Worm (Caenorhabditis elegans) whole organism, L2 larva: ENCODE data around the gene exc-1.
A peak's percentile ranks its signal among the peaks of the same experiment; 100 is the strongest.

Experiments
- ama-1 ChIP-seq: fragments of 150-350 bp; optimal IDR thresholded peaks from 2 replicates; lab custom pipeline; 2018; ENCODE audit warnings: inconsistent platforms
- ceh-16 ChIP-seq: fragments of 150-350 bp; optimal IDR thresholded peaks from 2 replicates; lab custom pipeline; 2014; ENCODE audit warnings: missing biosample characterization, missing genetic modification characterization
- dmd-4 ChIP-seq: sonication (generic microtip); optimal IDR thresholded peaks from 2 replicates; lab custom pipeline; 2017; ENCODE audit warnings: missing biosample characterization, missing genetic modification characterization
- elt-1 ChIP-seq: fragments of 150-350 bp; optimal IDR thresholded peaks from 2 replicates; lab custom pipeline; 2014; ENCODE audit warnings: missing biosample characterization, missing genetic modification characterization
- lin-13 ChIP-seq: fragments of 150-350 bp; optimal IDR thresholded peaks from 2 replicates; lab custom pipeline; 2014; ENCODE audit warnings: missing biosample characterization, missing genetic modification reagents, missing genetic modification characterization
- lin-39 ChIP-seq: fragments of 150-350 bp; optimal IDR thresholded peaks from 2 replicates; lab custom pipeline; 2014; ENCODE audit warnings: missing biosample characterization, missing genetic modification reagents, missing genetic modification characterization
- lsy-2 ChIP-seq, 2 experiments: fragments of 150-350 bp in 1 of 2; sonication (generic microtip) in 1 of 2; optimal IDR thresholded peaks; 2 replicates each; lab custom pipeline; 2014 to 2017; ENCODE audit warnings: missing biosample characterization in 2 of 2, missing genetic modification characterization in 2 of 2
- mab-5 ChIP-seq: fragments of 150-350 bp; optimal IDR thresholded peaks from 2 replicates; lab custom pipeline; 2014; ENCODE audit warnings: missing biosample characterization, missing genetic modification characterization
- nhr-77 ChIP-seq: fragments of 150-350 bp; optimal IDR thresholded peaks from 2 replicates; lab custom pipeline; 2014; ENCODE audit warnings: missing biosample characterization, missing genetic modification characterization
- zag-1 ChIP-seq: fragments of 150-350 bp; optimal IDR thresholded peaks from 2 replicates; lab custom pipeline; 2014; ENCODE audit warnings: missing biosample characterization, missing genetic modification characterization
- ztf-11 ChIP-seq: sonication (generic microtip); optimal IDR thresholded peaks from 2 replicates; lab custom pipeline; 2017; ENCODE audit warnings: missing biosample characterization, missing genetic modification characterization

DNA sequence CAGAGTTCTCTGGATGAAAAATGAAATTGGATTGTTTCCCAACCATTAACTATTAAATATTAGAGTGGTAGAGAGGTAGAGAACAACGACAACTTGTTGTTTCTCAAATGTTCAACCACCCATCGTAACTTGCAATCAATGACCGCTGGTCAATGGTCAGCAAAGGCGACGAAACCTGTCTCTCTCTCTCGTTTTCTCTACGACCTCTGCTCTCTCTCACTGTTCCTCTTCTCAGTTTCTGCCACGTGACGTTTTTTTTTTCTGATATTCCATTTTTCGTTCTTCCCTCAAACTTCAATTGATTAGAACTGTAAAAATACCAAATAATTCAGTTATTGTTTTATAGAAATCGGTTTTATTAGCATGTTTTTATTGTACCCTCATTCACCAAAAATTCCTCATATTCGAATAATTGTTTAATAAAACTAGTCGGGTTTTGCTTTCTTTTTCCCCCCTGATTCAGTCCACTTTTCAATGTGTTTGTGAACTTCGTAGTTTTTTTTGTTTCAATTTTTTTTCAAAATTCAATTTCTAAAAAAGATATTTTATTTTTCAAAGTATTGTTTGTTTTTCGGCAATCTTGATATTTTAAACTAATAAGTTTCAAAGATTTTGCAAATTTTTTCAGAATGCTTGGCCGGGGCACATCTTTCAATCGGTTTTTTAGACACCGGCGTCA, 19.9 kb upstream of the exc-1 start, which contains the start of gene suox-1:
- TF ChIP-seq lsy-2 (tag; optimal IDR thresholded peaks at IDR 0.05; lab: Kevin White, UChicago) (peak in 1 of 2 experiments; percentile 23), mab-5 (tag; lab: Kevin White, UChicago) (no peak), ceh-16 (tag; lab: Kevin White, UChicago) (no peak), elt-1 (no peak), ztf-11 (tag; lab: Kevin White, UChicago) (no peak), ama-1 (lab: Kevin White, UChicago) (no peak), zag-1 (tag; lab: Kevin White, UChicago) (no peak), dmd-4 (tag; lab: Kevin White, UChicago) (no peak), lin-13 (GFP tag; lab: Kevin White, UChicago) (no peak), nhr-77 (no peak), lin-39 (tag; lab: Kevin White, UChicago) (no peak)
